Worm (Caenorhabditis elegans) whole organism, late embryonic: Measurements from ENCODE around the gene mut-15.
A peak's percentile ranks its signal among the peaks of the same experiment; 100 is the strongest.

Experiments used
- K02D7.2 ChIP-seq: sonication (generic microtip); optimal IDR thresholded peaks from 2 replicates; lab custom pipeline; 2017; ENCODE audit warnings: mild to moderate bottlenecking, missing genetic modification characterization, missing compliant biosample characterization
- Y22D7AL.16 ChIP-seq: sonication (generic microtip); optimal IDR thresholded peaks from 2 replicates; lab custom pipeline; 2016; ENCODE audit warnings: missing genetic modification characterization, missing compliant biosample characterization
- ahr-1 ChIP-seq: sonication (generic microtip); optimal IDR thresholded peaks from 2 replicates; lab custom pipeline; 2016; ENCODE audit warnings: missing genetic modification characterization, missing compliant biosample characterization
- ceh-14 ChIP-seq: sonication (generic microtip); optimal IDR thresholded peaks from 2 replicates; lab custom pipeline; 2016; ENCODE audit warnings: missing genotype, missing genetic modification characterization, missing compliant biosample characterization
- ceh-18 ChIP-seq: sonication (generic microtip); optimal IDR thresholded peaks from 2 replicates; lab custom pipeline; 2016; ENCODE audit warnings: missing genetic modification characterization, missing compliant biosample characterization
- ceh-19 ChIP-seq: fragments of 200-800 bp; sonication (Bioruptor generic); optimal IDR thresholded peaks from 2 replicates; lab custom pipeline; 2018; ENCODE audit warnings: mild to moderate bottlenecking, missing genetic modification characterization, missing compliant biosample characterization
- ceh-2 ChIP-seq: sonication (generic microtip); optimal IDR thresholded peaks from 2 replicates; lab custom pipeline; 2016; ENCODE audit warnings: missing genotype, missing genetic modification characterization, missing compliant biosample characterization
- ceh-31 ChIP-seq: sonication (generic microtip); optimal IDR thresholded peaks from 2 replicates; lab custom pipeline; 2016; ENCODE audit warnings: missing genetic modification characterization, missing compliant biosample characterization
- ceh-48 ChIP-seq: sonication (generic microtip); optimal IDR thresholded peaks from 2 replicates; lab custom pipeline; 2016; ENCODE audit warnings: missing genetic modification characterization, inconsistent platforms, missing compliant biosample characterization
- dmd-4 ChIP-seq: sonication (generic microtip); optimal IDR thresholded peaks from 2 replicates; lab custom pipeline; 2016; ENCODE audit warnings: borderline replicate concordance, missing genetic modification characterization, missing compliant biosample characterization
- dve-1 ChIP-seq: sonication (generic microtip); optimal IDR thresholded peaks from 2 replicates; lab custom pipeline; 2017; ENCODE audit warnings: antibody characterized with exemption, mild to moderate bottlenecking, missing genetic modification characterization, missing compliant biosample characterization
- elt-4 ChIP-seq: sonication (generic microtip); optimal IDR thresholded peaks from 2 replicates; lab custom pipeline; 2016; ENCODE audit warnings: missing genetic modification characterization, missing compliant biosample characterization
- fax-1 ChIP-seq: sonication (generic microtip); optimal IDR thresholded peaks from 2 replicates; lab custom pipeline; 2016; ENCODE audit warnings: missing genotype, missing genetic modification characterization, missing compliant biosample characterization
- fkh-10 ChIP-seq: fragments of 150-350 bp; optimal IDR thresholded peaks from 2 replicates; lab custom pipeline; 2014; ENCODE audit warnings: missing biosample characterization, missing genetic modification reagents, missing genetic modification characterization
- fkh-6 ChIP-seq: sonication (generic microtip); optimal IDR thresholded peaks from 2 replicates; lab custom pipeline; 2016; ENCODE audit warnings: missing genetic modification characterization, missing compliant biosample characterization
- hlh-15 ChIP-seq: sonication (generic microtip); optimal IDR thresholded peaks from 2 replicates; lab custom pipeline; 2016; ENCODE audit warnings: missing genetic modification characterization, missing compliant biosample characterization
- hlh-30 ChIP-seq: sonication (generic microtip); optimal IDR thresholded peaks from 2 replicates; lab custom pipeline; 2017; ENCODE audit warnings: antibody characterized with exemption, missing genetic modification characterization, missing compliant biosample characterization; ENCODE audit not compliant: insufficient read depth
- hlh-6 ChIP-seq: sonication (generic microtip); optimal IDR thresholded peaks from 2 replicates; lab custom pipeline; 2016; ENCODE audit warnings: missing genotype, missing genetic modification characterization, missing compliant biosample characterization
- madf-2 ChIP-seq: sonication (generic microtip); optimal IDR thresholded peaks from 2 replicates; lab custom pipeline; 2017; ENCODE audit warnings: missing genetic modification characterization, missing compliant biosample characterization
- mec-3 ChIP-seq: sonication (generic microtip); optimal IDR thresholded peaks from 2 replicates; lab custom pipeline; 2016; ENCODE audit warnings: borderline replicate concordance, missing genetic modification characterization, missing compliant biosample characterization
- nfya-1 ChIP-seq: sonication (generic microtip); optimal IDR thresholded peaks from 2 replicates; lab custom pipeline; 2017; ENCODE audit warnings: missing genetic modification characterization, mild to moderate bottlenecking, missing compliant biosample characterization, antibody characterized with exemption, moderate library complexity
- nhr-232 ChIP-seq: sonication (generic microtip); optimal IDR thresholded peaks from 2 replicates; lab custom pipeline; 2016; ENCODE audit warnings: missing genetic modification characterization, missing compliant biosample characterization
- npax-4 ChIP-seq: sonication (generic microtip); optimal IDR thresholded peaks from 2 replicates; lab custom pipeline; 2016; ENCODE audit warnings: missing genetic modification characterization, missing compliant biosample characterization
- pat-9 ChIP-seq: fragments of 200-800 bp; sonication (Bioruptor generic); optimal IDR thresholded peaks from 2 replicates; lab custom pipeline; 2018; ENCODE audit warnings: mild to moderate bottlenecking, missing genetic modification characterization, moderate library complexity, missing compliant biosample characterization
- pax-1 ChIP-seq: fragments of 150-350 bp; optimal IDR thresholded peaks from 2 replicates; lab custom pipeline; 2014; ENCODE audit warnings: missing biosample characterization, missing genetic modification characterization
- pha-2 ChIP-seq: sonication (generic microtip); optimal IDR thresholded peaks from 2 replicates; lab custom pipeline; 2017; ENCODE audit warnings: mild to moderate bottlenecking, missing genetic modification characterization, missing compliant biosample characterization
- pros-1 ChIP-seq: fragments of 150-350 bp; optimal IDR thresholded peaks from 2 replicates; lab custom pipeline; 2014; ENCODE audit warnings: missing biosample characterization, missing genetic modification reagents, missing genetic modification characterization
- ref-2 ChIP-seq: sonication (generic microtip); optimal IDR thresholded peaks from 2 replicates; lab custom pipeline; 2016; ENCODE audit warnings: missing genetic modification characterization, missing compliant biosample characterization
- sox-2 ChIP-seq: fragments of 200-800 bp; sonication (Bioruptor generic); IDR thresholded peaks from 2 replicates; pipeline ENCODE4 v1.3.6; 2022; ENCODE audit warnings: missing genetic modification reagents, missing genetic modification characterization, missing compliant biosample characterization
- tbx-7 ChIP-seq: sonication (generic microtip); optimal IDR thresholded peaks from 2 replicates; lab custom pipeline; 2016; ENCODE audit warnings: missing genotype, missing genetic modification characterization, missing compliant biosample characterization
- ttx-3 ChIP-seq: sonication (generic microtip); optimal IDR thresholded peaks from 2 replicates; lab custom pipeline; 2016; ENCODE audit warnings: missing genetic modification reagents, missing genetic modification characterization, missing compliant biosample characterization
- unc-3 ChIP-seq, 2 experiments: fragments of 200-800 bp in 1 of 2; sonication (Bioruptor generic) in 1 of 2; sonication (generic microtip) in 1 of 2; conservative IDR thresholded peaks in 1 of 2; optimal IDR thresholded peaks in 1 of 2; 2 replicates each; pipeline versions ENCODE4 v1.3.6 to Lab custom; 2016 to 2022; ENCODE audit warnings: missing compliant biosample characterization in 2 of 2, missing genetic modification characterization in 2 of 2, missing genetic modification reagents in 1 of 2
- unc-42 ChIP-seq: sonication (generic microtip); optimal IDR thresholded peaks from 2 replicates; lab custom pipeline; 2016; ENCODE audit warnings: missing genotype, missing genetic modification characterization, missing compliant biosample characterization
- unc-55 ChIP-seq: sonication (generic microtip); optimal IDR thresholded peaks from 2 replicates; lab custom pipeline; 2017; ENCODE audit warnings: missing biosample characterization, missing genetic modification reagents, missing genetic modification characterization
- unc-86 ChIP-seq: sonication (generic microtip); optimal IDR thresholded peaks from 2 replicates; lab custom pipeline; 2016; ENCODE audit warnings: missing genetic modification characterization, missing compliant biosample characterization
- zip-5 ChIP-seq: sonication (generic microtip); optimal IDR thresholded peaks from 2 replicates; lab custom pipeline; 2016; ENCODE audit warnings: missing genetic modification characterization, missing compliant biosample characterization
- ztf-16 ChIP-seq: sonication (generic microtip); optimal IDR thresholded peaks from 2 replicates; lab custom pipeline; 2017; ENCODE audit warnings: missing genetic modification characterization, missing compliant biosample characterization

Gene mut-15

ce11 chrV:15002184-15002690, at the start of gene mut-15, which contains the start of gene fib-1 (continued):
- TF ChIP-seq hlh-6 (tag; lab: Kevin White, UChicago) (peak; percentile 73), npax-4 (peak; percentile 41), ztf-16 (tag; lab: Kevin White, UChicago) (peak; percentile 89), unc-3 (GFP tag; conservative IDR thresholded peaks at IDR 0.05; lab: Robert Waterston, UW) (no peak), unc-3 (tag; optimal IDR thresholded peaks at IDR 0.05; lab: Kevin White, UChicago) (peak; percentile 85), fkh-6 (tag; lab: Kevin White, UChicago) (peak; percentile 70), sox-2 (no peak), mec-3 (tag; lab: Kevin White, UChicago) (peak; percentile 94), K02D7.2 (tag; lab: Kevin White, UChicago) (no peak), Y22D7AL.16 (tag; lab: Kevin White, UChicago) (no peak), nhr-232 (no peak), ahr-1 (tag; lab: Kevin White, UChicago) (peak; percentile 81), elt-4 (tag; lab: Kevin White, UChicago) (no peak), pros-1 (tag; lab: Kevin White, UChicago) (peak; percentile 3), hlh-15 (peak; percentile 77), pha-2 (peak; percentile 51), hlh-30 (tag; lab: Kevin White, UChicago) (no peak)

- no peak for TF ChIP-seq fax-1 (tag; lab: Kevin White, UChicago)
- TF ChIP-seq zip-5: no peak
- no peak for TF ChIP-seq ceh-18
- no peak for TF ChIP-seq pat-9 (tag; lab: Kevin White, UChicago)
- TF ChIP-seq ceh-2 (tag; lab: Kevin White, UChicago): no peak
- no peak for TF ChIP-seq ttx-3 (tag; lab: Kevin White, UChicago)
- no peak for TF ChIP-seq pax-1 (tag; lab: Kevin White, UChicago)
- no peak for TF ChIP-seq Y22D7AL.16 (tag; lab: Kevin White, UChicago)
- no peak for TF ChIP-seq ceh-19 (GFP tag; lab: Kevin White, UChicago)
- TF ChIP-seq npax-4: no peak
- TF ChIP-seq ceh-31 (tag; lab: Kevin White, UChicago): no peak
- TF ChIP-seq tbx-7: no peak
- no peak for TF ChIP-seq nhr-232
- TF ChIP-seq ceh-14: no peak
- TF ChIP-seq nfya-1 (tag; lab: Kevin White, UChicago): no peak
- TF ChIP-seq unc-42: no peak
- no peak for TF ChIP-seq ceh-48 (tag; lab: Kevin White, UChicago)
- TF ChIP-seq pros-1 (tag; lab: Kevin White, UChicago): no peak
- no peak for TF ChIP-seq ref-2 (tag; lab: Kevin White, UChicago)
- no peak for TF ChIP-seq mec-3 (tag; lab: Kevin White, UChicago)
- TF ChIP-seq, all 69 proteins: peak for 0
Measured at ce11 chrV:14954633-14955032, 47.7 kb upstream of the mut-15 start, which contains the start of gene C30G7.5. C30G7.5 (minus strand) TSS chrV:14954733.

- TF ChIP-seq unc-3 (GFP tag; conservative IDR thresholded peaks at IDR 0.05; lab: Robert Waterston, UW) (no peak), unc-3 (tag; optimal IDR thresholded peaks at IDR 0.05; lab: Kevin White, UChicago) (no peak), hlh-15 (no peak), elt-4 (tag; lab: Kevin White, UChicago) (no peak), ref-2 (tag; lab: Kevin White, UChicago) (no peak), dmd-4 (tag; lab: Kevin White, UChicago) (no peak), unc-86 (tag; lab: Kevin White, UChicago) (no peak), dve-1 (tag; lab: Kevin White, UChicago) (no peak), ceh-14 (no peak), ceh-18 (no peak), pha-2 (no peak), fkh-10 (GFP tag; lab: Kevin White, UChicago) (no peak), madf-2 (tag; lab: Kevin White, UChicago) (no peak), unc-55 (GFP tag; lab: Kevin White, UChicago) (no peak)
Measured at ce11 chrV:14955676-14956075, 46.7 kb upstream of the mut-15 start, which contains the start of gene F02D8.9. F02D8.9 (minus strand) TSS chrV:14955776.
